Worm (Caenorhabditis elegans): ENCODE results near the gene oxy-4.

ce11 chrIII:5130654-5131053 lies 27.9 kb downstream of the oxy-4 start:
- TF ChIP-seq jun-1 (tag; optimal IDR thresholded peaks at IDR 0.05): no peak
- TF ChIP-seq unc-39 (tag; optimal IDR thresholded peaks at IDR 0.05): no peak
- TF ChIP-seq ceh-32 (tag; optimal IDR thresholded peaks at IDR 0.05; ENCODE audit: poor library complexity): no peak
- no peak for TF ChIP-seq F49E8.2 (tag; optimal IDR thresholded peaks at IDR 0.05; ENCODE audit: borderline replicate concordance)
- TF ChIP-seq mdl-1 (tag; optimal IDR thresholded peaks at IDR 0.05): no peak
- no peak for TF ChIP-seq unc-130 (GFP tag; optimal IDR thresholded peaks at IDR 0.05)
- TF ChIP-seq gei-8 (GFP tag; optimal IDR thresholded peaks at IDR 0.05): no peak
- TF ChIP-seq unc-62 (GFP tag; optimal IDR thresholded peaks at IDR 0.05 in 1 of 2): no peak
- TF ChIP-seq unc-62 (tag; optimal IDR thresholded peaks at IDR 0.05): no peak
- TF ChIP-seq nhr-237 (tag; optimal IDR thresholded peaks at IDR 0.05): no peak

All from whole organism, L4 larva.